Fruit fly (Drosophila melanogaster) whole organism, embryonic: ENCODE measurements around the gene Ankle2.

ENCODE experiments used
- Ada2b ChIP-seq: fragments of 200-800 bp; sonication (Bioruptor generic); IDR thresholded peaks from 2 replicates; pipeline ENCODE4 v1.3.6; 2022; ENCODE audit warnings: missing biosample characterization, missing genetic modification characterization
- Adf1 ChIP-seq: fragments of 200-800 bp; sonication (Bioruptor generic); IDR thresholded peaks from 2 replicates; pipeline ENCODE4 v1.3.6; 2022; ENCODE audit warnings: missing biosample characterization, missing genetic modification characterization
- Aef1 ChIP-seq: fragments of 200-800 bp; sonication (Bioruptor generic); IDR thresholded peaks from 3 replicates; pipeline ENCODE4 v1.3.6; 2022; ENCODE audit warnings: missing biosample characterization, missing genetic modification characterization
- CG14667 ChIP-seq: fragments of 200-800 bp; sonication (Bioruptor generic); IDR thresholded peaks from 2 replicates; pipeline ENCODE4 v1.3.6; 2022; ENCODE audit warnings: missing biosample characterization, missing genetic modification characterization
- CG15011 ChIP-seq: fragments of 200-800 bp; sonication (Bioruptor generic); optimal IDR thresholded peaks from 3 replicates; lab custom pipeline; 2018; ENCODE audit warnings: missing biosample characterization, mild to moderate bottlenecking, missing genetic modification characterization
- CG15696 ChIP-seq: fragments of 200-800 bp; sonication (Bioruptor generic); optimal IDR thresholded peaks from 2 replicates; lab custom pipeline; 2019; ENCODE audit warnings: missing biosample characterization, mild to moderate bottlenecking, missing genetic modification characterization, moderate library complexity
- CG16815 ChIP-seq: fragments of 200-800 bp; sonication (Bioruptor generic); optimal IDR thresholded peaks from 3 replicates; lab custom pipeline; 2017; ENCODE audit warnings: missing biosample characterization, mild to moderate bottlenecking, missing genetic modification characterization
- CG18262 ChIP-seq: fragments of 200-800 bp; optimal IDR thresholded peaks from 3 replicates; lab custom pipeline; 2019; ENCODE audit warnings: missing biosample characterization, mild to moderate bottlenecking, missing genetic modification characterization, moderate library complexity
- CG2116 ChIP-seq: fragments of 200-800 bp; sonication (Bioruptor generic); optimal IDR thresholded peaks from 3 replicates; lab custom pipeline; 2018; ENCODE audit warnings: missing biosample characterization, mild to moderate bottlenecking, missing genetic modification characterization
- CG2678 ChIP-seq: fragments of 200-800 bp; sonication (Bioruptor generic); optimal IDR thresholded peaks from 3 replicates; lab custom pipeline; 2019; ENCODE audit warnings: missing biosample characterization, mild to moderate bottlenecking, missing genetic modification characterization, moderate library complexity
- CG4282 ChIP-seq: fragments of 200-800 bp; sonication (Bioruptor generic); optimal IDR thresholded peaks from 2 replicates; lab custom pipeline; 2016; ENCODE audit warnings: missing biosample characterization, missing genetic modification characterization
- CG6654 ChIP-seq: fragments of 200-800 bp; sonication (Bioruptor generic); optimal IDR thresholded peaks from 2 replicates; lab custom pipeline; 2017; ENCODE audit warnings: missing biosample characterization, mild to moderate bottlenecking, missing genetic modification characterization
- CG7556 ChIP-seq: fragments of 200-800 bp; sonication (Bioruptor generic); optimal IDR thresholded peaks from 2 replicates; lab custom pipeline; 2017; ENCODE audit warnings: missing biosample characterization, mild to moderate bottlenecking, missing genetic modification characterization
- CG7928 ChIP-seq: fragments of 200-800 bp; sonication (Bioruptor generic); optimal IDR thresholded peaks from 2 replicates; lab custom pipeline; 2017; ENCODE audit warnings: missing biosample characterization, mild to moderate bottlenecking, missing genetic modification characterization
- Dbx ChIP-seq: fragments of 200-800 bp; sonication (Bioruptor generic); IDR thresholded peaks from 3 replicates; pipeline ENCODE4 v1.3.6; 2022; ENCODE audit warnings: missing biosample characterization, missing genetic modification characterization
- E2f2 ChIP-seq: fragments of 200-800 bp; sonication (Bioruptor generic); IDR thresholded peaks from 2 replicates; pipeline ENCODE4 v1.3.6; 2022; ENCODE audit warnings: missing biosample characterization, missing genetic modification characterization
- HmgD ChIP-seq: fragments of 200-800 bp; sonication (Bioruptor generic); optimal IDR thresholded peaks from 3 replicates; lab custom pipeline; 2016; ENCODE audit warnings: missing biosample characterization, missing genetic modification characterization
- Kr ChIP-seq: fragments of 200-800 bp; sonication (Bioruptor generic); optimal IDR thresholded peaks from 2 replicates; lab custom pipeline; 2017; ENCODE audit warnings: missing biosample characterization, mild to moderate bottlenecking, missing genetic modification characterization
- Lhr ChIP-seq: fragments of 200-800 bp; sonication (Bioruptor generic); optimal IDR thresholded peaks from 3 replicates; lab custom pipeline; 2017; ENCODE audit warnings: mild to moderate bottlenecking, missing biosample characterization, missing genetic modification reagents, missing genetic modification characterization
- MTF-1 ChIP-seq: fragments of 200-800 bp; sonication (Bioruptor generic); optimal IDR thresholded peaks from 2 replicates; lab custom pipeline; 2018; ENCODE audit warnings: missing biosample characterization, mild to moderate bottlenecking, missing genetic modification characterization, borderline replicate concordance
- Meics ChIP-seq: fragments of 200-800 bp; sonication (Bioruptor generic); optimal IDR thresholded peaks from 2 replicates; lab custom pipeline; 2017; ENCODE audit warnings: missing biosample characterization, mild to moderate bottlenecking, missing genetic modification characterization
- NK7.1 ChIP-seq: fragments of 200-800 bp; sonication (Bioruptor generic); optimal IDR thresholded peaks from 3 replicates; lab custom pipeline; 2016; ENCODE audit warnings: missing biosample characterization, missing genetic modification characterization
- PHDP ChIP-seq: fragments of 200-800 bp; sonication (Bioruptor generic); optimal IDR thresholded peaks from 3 replicates; lab custom pipeline; 2018; ENCODE audit warnings: missing biosample characterization, mild to moderate bottlenecking, missing genetic modification characterization, moderate library complexity
- Ravus ChIP-seq: fragments of 200-800 bp; sonication (Bioruptor generic); IDR thresholded peaks from 2 replicates; pipeline ENCODE4 v1.3.6; 2022; ENCODE audit warnings: missing biosample characterization, missing genetic modification characterization
- YL-1 ChIP-seq: fragments of 200-800 bp; sonication (Bioruptor generic); optimal IDR thresholded peaks from 3 replicates; lab custom pipeline; 2017; ENCODE audit warnings: missing biosample characterization, mild to moderate bottlenecking, missing genetic modification characterization
- bigmax ChIP-seq: fragments of 200-800 bp; sonication (Bioruptor generic); optimal IDR thresholded peaks from 2 replicates; lab custom pipeline; 2018; ENCODE audit warnings: missing biosample characterization, mild to moderate bottlenecking, missing genetic modification characterization
- cato ChIP-seq: fragments of 200-800 bp; sonication (Bioruptor generic); optimal IDR thresholded peaks from 2 replicates; lab custom pipeline; 2016; ENCODE audit warnings: missing biosample characterization, missing genetic modification characterization, borderline replicate concordance
- corto ChIP-seq: fragments of 200-800 bp; sonication (Bioruptor generic); optimal IDR thresholded peaks from 2 replicates; lab custom pipeline; 2016; ENCODE audit warnings: missing biosample characterization, mild to moderate bottlenecking, missing genetic modification characterization, moderate library complexity
- crol ChIP-seq: fragments of 200-800 bp; sonication (Bioruptor generic); IDR thresholded peaks from 2 replicates; pipeline ENCODE4 v1.3.6; 2022; ENCODE audit warnings: missing biosample characterization, missing genetic modification characterization
- dan ChIP-seq: fragments of 200-800 bp; sonication (Bioruptor generic); IDR thresholded peaks from 2 replicates; pipeline ENCODE4 v1.3.6; 2022; ENCODE audit warnings: missing biosample characterization, missing genetic modification characterization
- dati ChIP-seq: fragments of 200-800 bp; sonication (Bioruptor generic); IDR thresholded peaks from 2 replicates; pipeline ENCODE4 v1.3.6; 2022; ENCODE audit warnings: missing biosample characterization, missing genetic modification characterization
- dmrt99B ChIP-seq: fragments of 200-800 bp; sonication (Bioruptor generic); optimal IDR thresholded peaks from 2 replicates; lab custom pipeline; 2018; ENCODE audit warnings: missing biosample characterization, mild to moderate bottlenecking, missing genetic modification characterization, moderate library complexity
- eve ChIP-seq, 2 experiments: fragments of >200 bp; optimal IDR thresholded peaks; 2 replicates each; lab custom pipeline; 2017; ENCODE audit warnings: missing biosample characterization in 2 of 2, missing genetic modification characterization in 2 of 2
- fd96Cb ChIP-seq: fragments of 200-800 bp; sonication (Bioruptor generic); optimal IDR thresholded peaks from 2 replicates; lab custom pipeline; 2018; ENCODE audit warnings: missing biosample characterization, mild to moderate bottlenecking, missing genetic modification characterization, moderate library complexity
- grn ChIP-seq: fragments of 200-800 bp; sonication (Bioruptor generic); optimal IDR thresholded peaks from 3 replicates; lab custom pipeline; 2017; ENCODE audit warnings: missing biosample characterization, missing genetic modification characterization
- ham ChIP-seq: fragments of 200-800 bp; sonication (Bioruptor generic); IDR thresholded peaks from 2 replicates; pipeline ENCODE4 v1.3.6; 2022; ENCODE audit warnings: missing biosample characterization, missing genetic modification characterization
- knrl ChIP-seq: fragments of 200-800 bp; sonication (Bioruptor generic); IDR thresholded peaks from 3 replicates; pipeline ENCODE4 v1.3.6; 2022; ENCODE audit warnings: missing biosample characterization, missing genetic modification characterization; ENCODE audit not compliant: partially characterized antibody
- maf-S ChIP-seq: fragments of 200-800 bp; sonication (Bioruptor generic); optimal IDR thresholded peaks from 2 replicates; lab custom pipeline; 2016; ENCODE audit warnings: missing biosample characterization, missing genetic modification characterization
- nerfin-2 ChIP-seq: fragments of 200-800 bp; sonication (Bioruptor generic); IDR thresholded peaks from 2 replicates; pipeline ENCODE4 v1.3.6; 2022; ENCODE audit warnings: missing biosample characterization, missing genetic modification characterization; ENCODE audit not compliant: partially characterized antibody
- pan ChIP-seq, 4 experiments: fragments of >200 bp in 3 of 4; fragments of 200-800 bp in 1 of 4; sonication (Bioruptor generic) in 1 of 4; optimal IDR thresholded peaks in 3 of 4; IDR thresholded peaks in 1 of 4; 2 replicates each; pipeline versions ENCODE4 v1.3.6 to Lab custom; 2017 to 2022; ENCODE audit warnings: missing biosample characterization in 2 of 4, missing genetic modification characterization in 2 of 4, mixed read lengths in 1 of 4
- repo ChIP-seq: fragments of 200-800 bp; sonication (Bioruptor generic); optimal IDR thresholded peaks from 2 replicates; lab custom pipeline; 2016; ENCODE audit warnings: missing biosample characterization, missing genetic modification characterization
- rib ChIP-seq: fragments of 200-800 bp; sonication (Bioruptor generic); IDR thresholded peaks from 2 replicates; pipeline ENCODE4 v1.3.6; 2022; ENCODE audit warnings: missing biosample characterization, missing genetic modification characterization
- ro ChIP-seq: fragments of 200-800 bp; sonication (Bioruptor generic); IDR thresholded peaks from 2 replicates; pipeline ENCODE4 v1.3.6; 2022; ENCODE audit warnings: missing biosample characterization, missing genetic modification characterization
- sr ChIP-seq: fragments of 200-800 bp; sonication (Bioruptor generic); IDR thresholded peaks from 3 replicates; pipeline ENCODE4 v1.3.6; 2022; ENCODE audit warnings: missing biosample characterization, missing genetic modification characterization
- ssp ChIP-seq: fragments of 200-800 bp; sonication (Bioruptor generic); IDR thresholded peaks from 2 replicates; pipeline ENCODE4 v1.3.6; 2022; ENCODE audit warnings: missing biosample characterization, missing genetic modification characterization
- stc ChIP-seq: fragments of 200-800 bp; sonication (Bioruptor generic); IDR thresholded peaks from 2 replicates; pipeline ENCODE4 v1.3.6; 2022; ENCODE audit warnings: missing biosample characterization, missing genetic modification characterization
- tin ChIP-seq: fragments of 200-800 bp; sonication (Bioruptor generic); optimal IDR thresholded peaks from 3 replicates; lab custom pipeline; 2016; ENCODE audit warnings: missing biosample characterization, missing genetic modification characterization
- tup ChIP-seq: fragments of 200-800 bp; sonication (Bioruptor generic); optimal IDR thresholded peaks from 2 replicates; lab custom pipeline; 2016; ENCODE audit warnings: missing biosample characterization, mild to moderate bottlenecking, missing genetic modification characterization, moderate library complexity
- zen2 ChIP-seq: fragments of 200-800 bp; sonication (Bioruptor generic); IDR thresholded peaks from 3 replicates; pipeline ENCODE4 v1.3.6; 2022; ENCODE audit warnings: missing biosample characterization, missing genetic modification characterization; ENCODE audit not compliant: partially characterized antibody

Ankle2 gene

DNA sequence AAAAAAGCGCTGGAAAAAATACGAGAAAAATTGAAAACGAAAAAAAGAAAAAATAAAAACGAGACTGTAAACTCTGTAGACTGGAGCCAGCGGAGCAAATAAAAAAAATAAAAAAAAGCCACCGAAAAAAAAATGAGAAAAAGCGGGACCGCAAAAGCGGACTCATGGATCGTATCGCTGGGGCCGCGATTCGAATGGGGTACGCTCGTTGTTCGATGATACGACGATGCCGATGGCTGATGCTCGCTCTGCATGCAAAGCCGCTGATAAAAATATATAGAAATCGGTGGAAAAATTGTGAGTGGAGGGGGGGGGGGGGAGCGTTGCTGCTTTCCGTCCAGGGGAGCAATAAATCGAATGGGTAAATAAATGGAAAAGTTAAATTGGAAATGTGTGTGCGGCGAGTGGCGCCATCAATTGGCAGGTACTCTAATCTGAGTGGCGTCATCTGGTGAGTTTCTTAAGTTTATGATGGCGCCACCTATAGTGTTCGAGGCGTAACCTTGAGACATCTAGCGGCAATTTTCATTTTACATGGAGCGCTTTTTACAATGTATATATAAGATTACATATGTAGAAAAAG, 47.4 kb downstream of the Ankle2 start (continued):
- TF ChIP-seq grn (GFP tag; lab: Kevin White, UChicago), result no peak
- peak; percentile 59 for TF ChIP-seq stc (GFP tag; lab: Robert Waterston, UW)
- peak; percentile 68 for TF ChIP-seq ssp
- 0 out of 2 replicates have a peak, but pooled peaks have one; percentile 33 for TF ChIP-seq dan
- no peak for TF ChIP-seq repo (GFP tag; lab: Kevin White, UChicago)
- TF ChIP-seq CG15696, result peak; percentile 79
- TF ChIP-seq CG4282, result no peak
- peak; percentile 70 for TF ChIP-seq crol (GFP tag; lab: Robert Waterston, UW)
- TF ChIP-seq PHDP (tag; lab: Kevin White, UChicago), result no peak
- TF ChIP-seq eve (GFP tag; optimal IDR thresholded peaks at IDR 0.05; lab: Kevin White, UChicago), result no peak
- TF ChIP-seq MTF-1, result peak; percentile 90
- no peak for TF ChIP-seq YL-1 (GFP tag; lab: Kevin White, UChicago)
- peak; percentile 22; the same call in 1 of the 2 replicates for TF ChIP-seq E2f2 (GFP tag; lab: Robert Waterston, UW)
- no peak for TF ChIP-seq nerfin-2
- TF ChIP-seq maf-S (GFP tag; lab: Kevin White, UChicago), result peak; percentile 5
- TF ChIP-seq bigmax (GFP tag; lab: Kevin White, UChicago), result no peak
- peak; percentile 25 for TF ChIP-seq CG6654
- no peak for TF ChIP-seq tup (GFP tag; lab: Kevin White, UChicago)
- TF ChIP-seq CG2678 (tag; lab: Kevin White, UChicago), result peak; percentile 34
- TF ChIP-seq Meics (GFP tag; lab: Kevin White, UChicago), result peak; percentile 65
- peak; percentile 62 for TF ChIP-seq CG16815 (GFP tag; lab: Kevin White, UChicago)
- peak; percentile 76 for TF ChIP-seq Ada2b (GFP tag; lab: Robert Waterston, UW)
- TF ChIP-seq corto (GFP tag; lab: Kevin White, UChicago), result peak; percentile 69
- TF ChIP-seq rib (GFP tag; lab: Robert Waterston, UW), result no peak; the same call in 1 of the 2 replicates
- TF ChIP-seq zen2 (GFP tag; lab: Robert Waterston, UW), result no peak
- peak; percentile 80 for TF ChIP-seq Dbx (GFP tag; lab: Robert Waterston, UW)
- peak; percentile 40 for TF ChIP-seq CG2116 (GFP tag; lab: Kevin White, UChicago)
- TF ChIP-seq CG7556 (GFP tag; lab: Kevin White, UChicago), result peak; percentile 20
- peak; percentile 74 for TF ChIP-seq Aef1 (GFP tag; lab: Robert Waterston, UW)
- TF ChIP-seq CG7928 (GFP tag; lab: Kevin White, UChicago), result no peak
- peak; percentile 33 for TF ChIP-seq fd96Cb (tag; lab: Kevin White, UChicago)
- TF ChIP-seq cato (GFP tag; lab: Kevin White, UChicago), result no peak
- peak; percentile 32; the same call in 1 of the 2 replicates for TF ChIP-seq dati (GFP tag; lab: Robert Waterston, UW)
- TF ChIP-seq ham (GFP tag; lab: Robert Waterston, UW), result no peak
- TF ChIP-seq HmgD (GFP tag; lab: Kevin White, UChicago), result peak; percentile 59
- peak; percentile 86 for TF ChIP-seq CG14667 (GFP tag; lab: Robert Waterston, UW)
- TF ChIP-seq CG18262 (tag; lab: Kevin White, UChicago), result peak; percentile 42
- no peak for TF ChIP-seq CG15011 (GFP tag; lab: Kevin White, UChicago)
- TF ChIP-seq dmrt99B (tag; lab: Kevin White, UChicago), result peak; percentile 49
- no peak for TF ChIP-seq Kr (GFP tag; lab: Kevin White, UChicago)
- TF ChIP-seq tin, result peak; percentile 80
- TF ChIP-seq sr (GFP tag; lab: Robert Waterston, UW), result peak; percentile 57; the same call in 1 of the 3 replicates
- TF ChIP-seq Lhr (GFP tag; lab: Kevin White, UChicago), result peak; percentile 53
- peak; percentile 66 for TF ChIP-seq ro (GFP tag; lab: Robert Waterston, UW)
- no peak for TF ChIP-seq pan (optimal IDR thresholded peaks at IDR 0.05; lab: Kevin White, UChicago)
- TF ChIP-seq pan (GFP tag; optimal IDR thresholded peaks at IDR 0.05 in 1 of 2, IDR thresholded peaks at IDR 0.05 in 1 of 2), result peak in 1 of 2 experiments; percentile 81
- TF ChIP-seq knrl, result peak; percentile 48; the same call in 1 of the 3 replicates
- TF ChIP-seq Adf1 (GFP tag; lab: Robert Waterston, UW), result no peak
- peak; percentile 37; the same call in 1 of the 2 replicates for TF ChIP-seq Ravus
- no peak for TF ChIP-seq NK7.1 (GFP tag; lab: Kevin White, UChicago)
